Worm (Caenorhabditis elegans) whole organism, L4 larva: ENCODE results near the gene rbm-42.

Source experiments
- ZK337.2 ChIP-seq: fragments of 200-800 bp; sonication (Bioruptor generic); IDR thresholded peaks from 2 replicates; pipeline ENCODE4 v1.3.6; 2022; ENCODE audit warnings: missing genetic modification reagents, missing genetic modification characterization, missing compliant biosample characterization
- tra-1 ChIP-seq: fragments of 200-800 bp; sonication (Bioruptor generic); IDR thresholded peaks from 2 replicates; pipeline ENCODE4 v1.3.6; 2022; ENCODE audit warnings: missing genetic modification reagents, missing genetic modification characterization, missing compliant biosample characterization

Gene rbm-42

DNA sequence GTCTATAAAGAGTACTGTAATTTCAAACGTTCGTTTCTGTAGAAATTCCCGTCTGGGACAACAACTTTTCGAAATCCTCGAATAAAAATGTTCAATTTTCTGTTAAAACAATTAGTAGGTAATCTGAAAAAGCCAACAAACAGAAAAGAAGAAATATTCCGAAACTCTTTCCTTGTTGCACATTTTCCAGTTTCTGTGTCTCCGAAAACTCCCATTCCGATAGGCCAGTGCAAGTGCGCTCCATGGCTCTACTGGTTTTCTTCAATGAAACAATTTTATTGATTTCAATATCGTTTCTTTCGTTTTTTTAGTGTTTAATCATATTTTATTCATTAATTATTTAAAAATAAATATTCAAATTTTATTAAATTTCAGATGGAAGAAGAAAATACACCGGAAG is 50.4 kb downstream of the rbm-42 start, which contains the start of gene F54D8.6 (continued):
- TF ChIP-seq ZK337.2 (no peak), tra-1 (no peak)
- TF ChIP-seq, all 104 proteins: peak for 13
